Worm (Caenorhabditis elegans): Measurements from ENCODE around the gene fbxb-95.

DNA sequence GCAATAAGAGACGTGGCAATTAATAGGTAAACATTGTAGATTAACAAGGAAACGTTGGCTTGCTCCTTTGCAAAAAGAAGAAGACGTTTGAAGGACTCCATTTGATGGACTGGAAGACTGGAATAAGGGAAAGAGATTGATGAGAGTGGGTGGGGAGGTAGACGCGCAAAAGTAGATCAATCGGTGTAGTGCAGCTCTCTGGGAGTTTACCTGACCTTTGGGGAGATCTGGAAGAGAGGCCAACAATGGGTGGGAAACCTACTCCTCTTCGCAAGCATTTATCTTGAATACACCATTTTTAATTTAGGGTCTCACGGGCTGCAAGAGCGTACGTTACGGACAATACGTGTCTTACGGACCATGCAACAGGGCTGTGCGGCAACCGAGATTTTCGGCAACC lies 47.8 kb upstream of the fbxb-95 start, which contains the start of gene C08F1.12:
- TF ChIP-seq F10E7.11 (tag; optimal IDR thresholded peaks at IDR 0.05) (no peak), F57A8.1 (GFP tag; optimal IDR thresholded peaks at IDR 0.05) (no peak), efl-1 (GFP tag; optimal IDR thresholded peaks at IDR 0.05) (no peak), ztf-26 (tag; optimal IDR thresholded peaks at IDR 0.05) (no peak), snpc-4 (GFP tag; optimal IDR thresholded peaks at IDR 0.05) (no peak), snpc-4 (tag; optimal IDR thresholded peaks at IDR 0.05) (no peak), dpl-1 (GFP tag; optimal IDR thresholded peaks at IDR 0.05) (no peak), D2030.7 (GFP tag; IDR thresholded peaks at IDR 0.05) (no peak), F37B4.10 (GFP tag; IDR thresholded peaks at IDR 0.05) (no peak), sea-2 (GFP tag; IDR thresholded peaks at IDR 0.05) (no peak), F55B11.4 (tag; optimal IDR thresholded peaks at IDR 0.05; ENCODE audit: borderline replicate concordance, insufficient read depth) (no peak)
